Worm (Caenorhabditis elegans): Measurements from ENCODE around the gene Y54G9A.7.

Gene Y54G9A.7

DNA sequence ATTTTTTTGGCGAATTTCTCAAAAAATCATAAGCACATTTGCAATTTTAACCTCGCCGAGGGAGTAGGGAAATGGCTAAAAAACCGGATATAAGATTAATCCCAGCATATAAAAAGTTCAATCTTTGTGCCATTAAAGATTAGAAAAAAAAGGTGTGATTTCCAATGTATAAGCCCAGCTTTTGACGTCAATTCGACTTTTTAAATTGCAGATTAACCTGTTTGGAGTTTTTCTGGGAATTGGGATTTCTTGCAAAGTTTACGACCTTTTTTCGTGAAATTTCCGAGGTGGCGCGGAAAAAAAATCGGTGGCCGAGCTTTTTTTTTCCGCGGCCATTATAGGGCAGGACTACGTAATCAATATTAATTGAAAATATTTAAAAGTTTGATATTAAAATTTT, 27.9 kb downstream of the Y54G9A.7 start (continued):
- TF ChIP-seq elt-3 (tag; optimal IDR thresholded peaks at IDR 0.05) (no peak), mep-1 (tag; optimal IDR thresholded peaks at IDR 0.05) (no peak), tlp-1 (tag; optimal IDR thresholded peaks at IDR 0.05) (no peak), efl-1 (optimal IDR thresholded peaks at IDR 0.05) (no peak), efl-1 (GFP tag; optimal IDR thresholded peaks at IDR 0.05 in 1 of 2) (no peak), Y116A8C.19 (tag; optimal IDR thresholded peaks at IDR 0.05; ENCODE audit: borderline replicate concordance) (no peak), egl-13 (tag; optimal IDR thresholded peaks at IDR 0.05) (no peak), nhr-12 (tag; optimal IDR thresholded peaks at IDR 0.05) (no peak)

- TF ChIP-seq lsy-2 (tag; optimal IDR thresholded peaks at IDR 0.05), result no peak
- no peak for TF ChIP-seq hlh-17 (GFP tag; optimal IDR thresholded peaks at IDR 0.05; ENCODE audit: borderline replicate concordance)
- no peak for TF ChIP-seq dpl-1 (GFP tag; optimal IDR thresholded peaks at IDR 0.05)
- no peak for TF ChIP-seq alr-1 (tag; optimal IDR thresholded peaks at IDR 0.05; ENCODE audit: borderline replicate concordance)
- no peak for TF ChIP-seq aha-1 (tag; optimal IDR thresholded peaks at IDR 0.05)
- no peak for TF ChIP-seq lin-13 (GFP tag; optimal IDR thresholded peaks at IDR 0.05)
- TF ChIP-seq elt-2 (tag; optimal IDR thresholded peaks at IDR 0.05), result no peak
- no peak for TF ChIP-seq pag-3 (tag; optimal IDR thresholded peaks at IDR 0.05; ENCODE audit: borderline replicate concordance, insufficient read depth)
- TF ChIP-seq aly-2 (tag; optimal IDR thresholded peaks at IDR 0.05), result no peak
- no peak for TF ChIP-seq unc-86 (tag; optimal IDR thresholded peaks at IDR 0.05)
- TF ChIP-seq nhr-84 (tag; optimal IDR thresholded peaks at IDR 0.05), result no peak
- no peak for TF ChIP-seq lin-14 (GFP tag; optimal IDR thresholded peaks at IDR 0.05)
- no peak for TF ChIP-seq nhr-20 (tag; optimal IDR thresholded peaks at IDR 0.05)
- no peak for TF ChIP-seq xbp-1 (tag; optimal IDR thresholded peaks at IDR 0.05)
These were observed 30.0 kb downstream of the Y54G9A.7 start, which contains the start of gene kqt-3 for ce11 chrII:13695343-13696332. kqt-3 (plus strand) TSS chrII:13696282.

DNA sequence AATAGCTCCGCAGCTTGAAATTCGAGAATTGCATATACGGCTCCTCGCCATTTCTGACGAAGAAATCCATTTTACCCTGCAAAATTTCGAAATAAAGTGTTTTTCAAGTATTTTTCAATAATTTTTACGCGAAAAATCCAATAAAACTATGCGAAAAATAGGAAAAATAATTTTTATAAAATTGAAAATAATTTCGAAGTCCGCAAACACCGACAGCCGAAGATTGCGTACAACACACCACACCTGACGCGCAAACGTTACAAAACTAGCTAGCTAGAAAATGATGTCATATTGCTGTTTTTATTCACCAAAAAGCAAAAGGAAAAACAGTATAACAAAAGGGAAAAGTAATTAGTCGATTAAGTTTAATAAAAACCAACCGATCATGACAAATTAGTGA, 30.9 kb downstream of the Y54G9A.7 start, which contains the start of gene rpoa-1:
TSS of gene rpoa-1 (minus strand) at position 84 of the 400 bp plus-strand sequence.
- TF ChIP-seq lsy-2 (tag; optimal IDR thresholded peaks at IDR 0.05), result peak; percentile 63 to 69
- TF ChIP-seq nhr-20 (tag; optimal IDR thresholded peaks at IDR 0.05), result peak; percentile 26
- no peak for TF ChIP-seq aha-1 (tag; optimal IDR thresholded peaks at IDR 0.05)
- TF ChIP-seq lin-35 (GFP tag; optimal IDR thresholded peaks at IDR 0.05), result peak; percentile 35 to 53
- TF ChIP-seq nhr-71 (tag; optimal IDR thresholded peaks at IDR 0.05), result peak; percentile 45
- peak; percentile 53 for TF ChIP-seq snpc-4 (tag; optimal IDR thresholded peaks at IDR 0.05)
- no peak for TF ChIP-seq ztf-4 (tag; optimal IDR thresholded peaks at IDR 0.05)
- peak; percentile 16 for TF ChIP-seq tbx-2 (tag; optimal IDR thresholded peaks at IDR 0.05)
- peak; percentile 1 for TF ChIP-seq xbp-1 (tag; optimal IDR thresholded peaks at IDR 0.05)
- no peak for TF ChIP-seq lir-3 (tag; optimal IDR thresholded peaks at IDR 0.05; ENCODE audit: poor library complexity)
- peak; percentile 19 for TF ChIP-seq lin-39 (tag; optimal IDR thresholded peaks at IDR 0.05)
- TF ChIP-seq ceh-82 (tag; optimal IDR thresholded peaks at IDR 0.05), result peak in 1 of 3 experiments; percentile 6
- no peak for TF ChIP-seq C04F5.9 (tag; optimal IDR thresholded peaks at IDR 0.05)
- TF ChIP-seq dpl-1 (GFP tag; optimal IDR thresholded peaks at IDR 0.05), result peak; percentile 16 to 67 (median 48)
- peak; percentile 73 for TF ChIP-seq mep-1 (tag; optimal IDR thresholded peaks at IDR 0.05)
- no peak for TF ChIP-seq fos-1 (tag; optimal IDR thresholded peaks at IDR 0.05)
- peak; percentile 30; the same call in 1 of the 2 replicates for TF ChIP-seq nhr-19 (GFP tag; conservative IDR thresholded peaks at IDR 0.05)
- peak; percentile 53 to 63 for TF ChIP-seq efl-1 (optimal IDR thresholded peaks at IDR 0.05)
- peak; percentile 61 to 94 for TF ChIP-seq efl-1 (GFP tag; optimal IDR thresholded peaks at IDR 0.05 in 1 of 2)
- TF ChIP-seq snu-23 (GFP tag; optimal IDR thresholded peaks at IDR 0.05), result peak; percentile 35
- TF ChIP-seq F16B12.6 (tag; optimal IDR thresholded peaks at IDR 0.05), result peak; percentile 92
- TF ChIP-seq nhr-47 (tag; optimal IDR thresholded peaks at IDR 0.05), result peak; percentile 49
- no peak for TF ChIP-seq tlp-1 (tag; optimal IDR thresholded peaks at IDR 0.05)
- no peak for TF ChIP-seq C34B4.2 (tag; optimal IDR thresholded peaks at IDR 0.05)

All from whole organism, L1 larva.